Fruit fly (Drosophila melanogaster) whole organism, embryonic: ENCODE data around the gene Rrp1.

Experiments used
- Aef1 ChIP-seq: fragments of 200-800 bp; sonication (Bioruptor generic); IDR thresholded peaks from 3 replicates; pipeline ENCODE4 v1.3.6; 2022; ENCODE audit warnings: missing biosample characterization, missing genetic modification characterization
- Bteb2 ChIP-seq: fragments of 200-800 bp; sonication (Bioruptor generic); optimal IDR thresholded peaks from 2 replicates; lab custom pipeline; 2016; ENCODE audit warnings: missing biosample characterization, missing genetic modification characterization
- CG12219 ChIP-seq: fragments of 200-800 bp; sonication (Bioruptor generic); optimal IDR thresholded peaks from 3 replicates; lab custom pipeline; 2018; ENCODE audit warnings: missing biosample characterization, mild to moderate bottlenecking, missing genetic modification characterization
- CG12236 ChIP-seq: fragments of 200-800 bp; sonication (Bioruptor generic); optimal IDR thresholded peaks from 2 replicates; lab custom pipeline; 2016; ENCODE audit warnings: missing biosample characterization, missing genetic modification characterization
- CG12391 ChIP-seq: fragments of 200-800 bp; sonication (Bioruptor generic); optimal IDR thresholded peaks from 3 replicates; lab custom pipeline; 2018; ENCODE audit warnings: missing biosample characterization, mild to moderate bottlenecking, missing genetic modification characterization, moderate library complexity
- CG13123 ChIP-seq: fragments of 200-800 bp; sonication (Bioruptor generic); optimal IDR thresholded peaks from 2 replicates; lab custom pipeline; 2016; ENCODE audit warnings: missing biosample characterization, missing genetic modification characterization
- CG15601 ChIP-seq: fragments of 200-800 bp; sonication (Bioruptor generic); optimal IDR thresholded peaks from 3 replicates; lab custom pipeline; 2019; ENCODE audit warnings: missing biosample characterization, mild to moderate bottlenecking, missing genetic modification characterization, moderate library complexity
- CG17186 ChIP-seq: fragments of 200-800 bp; sonication (Bioruptor generic); optimal IDR thresholded peaks from 3 replicates; lab custom pipeline; 2017; ENCODE audit warnings: missing biosample characterization, missing genetic modification reagents, missing genetic modification characterization
- CG18764 ChIP-seq: fragments of 200-800 bp; sonication (Bioruptor generic); optimal IDR thresholded peaks from 3 replicates; lab custom pipeline; 2016; ENCODE audit warnings: missing biosample characterization, missing genetic modification characterization
- CG2129 ChIP-seq: fragments of 200-800 bp; sonication (Bioruptor generic); IDR thresholded peaks from 2 replicates; pipeline ENCODE4 v1.3.6; 2022; ENCODE audit warnings: missing biosample characterization, missing genetic modification characterization; ENCODE audit not compliant: partially characterized antibody
- CG32532 ChIP-seq: fragments of 200-800 bp; sonication (Bioruptor generic); IDR thresholded peaks from 2 replicates; pipeline ENCODE4 v1.3.6; 2022; ENCODE audit warnings: missing biosample characterization, missing genetic modification characterization
- CG4404 ChIP-seq: fragments of 200-800 bp; sonication (Bioruptor generic); IDR thresholded peaks from 2 replicates; pipeline ENCODE4 v1.3.6; 2022; ENCODE audit warnings: missing biosample characterization, missing genetic modification characterization
- CG5953 ChIP-seq: fragments of 200-800 bp; sonication (Bioruptor generic); IDR thresholded peaks from 2 replicates; pipeline ENCODE4 v1.3.6; 2022; ENCODE audit warnings: missing biosample characterization, missing genetic modification characterization
- CG6175 ChIP-seq: fragments of 200-800 bp; sonication (Bioruptor generic); IDR thresholded peaks from 3 replicates; pipeline ENCODE4 v1.3.6; 2022; ENCODE audit warnings: missing biosample characterization, missing genetic modification characterization
- CG6689 ChIP-seq: fragments of 200-800 bp; sonication (Bioruptor generic); IDR thresholded peaks from 2 replicates; pipeline ENCODE4 v1.3.6; 2022; ENCODE audit warnings: missing biosample characterization, missing genetic modification characterization
- CG9727 ChIP-seq: fragments of 200-800 bp; sonication (Bioruptor generic); optimal IDR thresholded peaks from 3 replicates; lab custom pipeline; 2017; ENCODE audit warnings: missing biosample characterization, mild to moderate bottlenecking, missing genetic modification characterization
- CHES-1-like ChIP-seq: fragments of 200-800 bp; sonication (Bioruptor generic); optimal IDR thresholded peaks from 2 replicates; lab custom pipeline; 2016; ENCODE audit warnings: missing biosample characterization, missing genetic modification characterization
- CTCF ChIP-seq: fragments of 200-800 bp; sonication (Bioruptor generic); optimal IDR thresholded peaks from 2 replicates; lab custom pipeline; 2017; ENCODE audit warnings: missing biosample characterization, mild to moderate bottlenecking, missing genetic modification characterization, moderate library complexity
- Doc2 ChIP-seq: fragments of 200-800 bp; sonication (Bioruptor generic); IDR thresholded peaks from 2 replicates; pipeline ENCODE4 v1.3.6; 2022; ENCODE audit warnings: missing biosample characterization, missing genetic modification characterization
- GATAe ChIP-seq: fragments of 200-800 bp; sonication (Bioruptor generic); conservative IDR thresholded peaks from 2 replicates; pipeline ENCODE4 v1.3.6; 2022; ENCODE audit warnings: missing biosample characterization, missing genetic modification characterization
- HHEX ChIP-seq: fragments of 200-800 bp; sonication (Bioruptor generic); optimal IDR thresholded peaks from 3 replicates; lab custom pipeline; 2017; ENCODE audit warnings: missing biosample characterization, mild to moderate bottlenecking, missing genetic modification characterization, missing genetic modification reagents
- Hey ChIP-seq: fragments of 200-800 bp; sonication (Bioruptor generic); optimal IDR thresholded peaks from 3 replicates; lab custom pipeline; 2018; ENCODE audit warnings: missing biosample characterization, mild to moderate bottlenecking, missing genetic modification characterization
- Hr3 ChIP-seq: fragments of 200-800 bp; sonication (Bioruptor generic); optimal IDR thresholded peaks from 3 replicates; lab custom pipeline; 2016; ENCODE audit warnings: missing biosample characterization, missing genetic modification characterization
- Jarid2 ChIP-seq: fragments of 200-800 bp; sonication (Bioruptor generic); optimal IDR thresholded peaks from 3 replicates; lab custom pipeline; 2017; ENCODE audit warnings: mild to moderate bottlenecking, missing biosample characterization, missing genetic modification reagents, missing genetic modification characterization
- Lim3 ChIP-seq: fragments of 200-800 bp; sonication (Bioruptor generic); IDR thresholded peaks from 2 replicates; pipeline ENCODE4 v1.3.6; 2022; ENCODE audit warnings: missing biosample characterization, missing genetic modification characterization
- NC2α ChIP-seq: fragments of 200-800 bp; sonication (Bioruptor generic); optimal IDR thresholded peaks from 2 replicates; lab custom pipeline; 2016; ENCODE audit warnings: missing biosample characterization, missing genetic modification characterization
- Nf-YA ChIP-seq: fragments of 200-800 bp; sonication (Bioruptor generic); IDR thresholded peaks from 2 replicates; pipeline ENCODE4 v1.3.6; 2022; ENCODE audit warnings: missing biosample characterization, missing genetic modification characterization
- Sin3A ChIP-seq: fragments of >200 bp; optimal IDR thresholded peaks from 2 replicates; lab custom pipeline; 2018
- Trl ChIP-seq, 3 experiments: fragments of >200 bp in 2 of 3; fragments of 200-800 bp in 1 of 3; sonication (Bioruptor generic) in 1 of 3; optimal IDR thresholded peaks; 2 replicates in 1 of 3; 3 replicates in 2 of 3; lab custom pipeline; 2016 to 2017; ENCODE audit warnings: missing biosample characterization in 1 of 3, missing genetic modification characterization in 1 of 3
- Usf ChIP-seq: fragments of 200-800 bp; sonication (Bioruptor generic); optimal IDR thresholded peaks from 2 replicates; lab custom pipeline; 2017; ENCODE audit warnings: missing genotype, missing biosample characterization, missing genetic modification characterization
- bowl ChIP-seq: fragments of 200-800 bp; sonication (Bioruptor generic); IDR thresholded peaks from 2 replicates; pipeline ENCODE4 v1.3.6; 2022; ENCODE audit warnings: missing biosample characterization, missing genetic modification characterization
- danr ChIP-seq: fragments of 200-800 bp; sonication (Bioruptor generic); IDR thresholded peaks from 2 replicates; pipeline ENCODE4 v1.3.6; 2022; ENCODE audit warnings: missing biosample characterization, missing genetic modification characterization
- ems ChIP-seq: fragments of 200-800 bp; sonication (Bioruptor generic); optimal IDR thresholded peaks from 3 replicates; lab custom pipeline; 2016; ENCODE audit warnings: missing biosample characterization, missing genetic modification characterization
- fd96Cb ChIP-seq: fragments of 200-800 bp; sonication (Bioruptor generic); optimal IDR thresholded peaks from 2 replicates; lab custom pipeline; 2018; ENCODE audit warnings: missing biosample characterization, mild to moderate bottlenecking, missing genetic modification characterization, moderate library complexity
- gce ChIP-seq: fragments of 200-800 bp; sonication (Bioruptor generic); IDR thresholded peaks from 3 replicates; pipeline ENCODE4 v1.3.6; 2022; ENCODE audit warnings: missing biosample characterization, missing genetic modification characterization
- hbn ChIP-seq: fragments of 200-800 bp; sonication (Bioruptor generic); IDR thresholded peaks from 2 replicates; pipeline ENCODE4 v1.3.6; 2022; ENCODE audit warnings: missing biosample characterization, missing genetic modification characterization; ENCODE audit not compliant: partially characterized antibody
- hkb ChIP-seq, 2 experiments: fragments of 200-800 bp in 1 of 2; fragments of >200 bp in 1 of 2; sonication (Bioruptor generic) in 1 of 2; IDR thresholded peaks in 1 of 2; optimal IDR thresholded peaks in 1 of 2; 2 replicates each; pipeline versions ENCODE4 v1.3.6 to Lab custom; 2017 to 2022; ENCODE audit warnings: missing biosample characterization in 1 of 2, missing genetic modification characterization in 1 of 2
- kah ChIP-seq: fragments of 200-800 bp; sonication (Bioruptor generic); optimal IDR thresholded peaks from 2 replicates; lab custom pipeline; 2018; ENCODE audit warnings: missing biosample characterization, mild to moderate bottlenecking, missing genetic modification characterization
- klu ChIP-seq: fragments of 200-800 bp; sonication (Bioruptor generic); IDR thresholded peaks from 2 replicates; pipeline ENCODE4 v1.3.6; 2022; ENCODE audit warnings: missing biosample characterization, missing genetic modification characterization
- pzg ChIP-seq: fragments of 200-800 bp; sonication (Bioruptor generic); optimal IDR thresholded peaks from 3 replicates; lab custom pipeline; 2018; ENCODE audit warnings: missing biosample characterization, mild to moderate bottlenecking, missing genetic modification characterization, moderate library complexity
- rib ChIP-seq: fragments of 200-800 bp; sonication (Bioruptor generic); IDR thresholded peaks from 2 replicates; pipeline ENCODE4 v1.3.6; 2022; ENCODE audit warnings: missing biosample characterization, missing genetic modification characterization
- sens ChIP-seq: fragments of 200-800 bp; sonication (Bioruptor generic); peaks from one replicate; lab custom pipeline; 2016; ENCODE audit warnings: missing biosample characterization, missing genetic modification characterization
- sim ChIP-seq: fragments of 200-800 bp; sonication (Bioruptor generic); IDR thresholded peaks from 2 replicates; pipeline ENCODE4 v1.3.6; 2022; ENCODE audit warnings: missing biosample characterization, missing genetic modification characterization
- so ChIP-seq: fragments of 200-800 bp; sonication (Bioruptor generic); IDR thresholded peaks from 3 replicates; pipeline ENCODE4 v1.3.6; 2022; ENCODE audit warnings: missing biosample characterization, missing genetic modification characterization
- sqz ChIP-seq: fragments of 200-800 bp; sonication (Bioruptor generic); optimal IDR thresholded peaks from 3 replicates; lab custom pipeline; 2018; ENCODE audit warnings: missing biosample characterization, mild to moderate bottlenecking, missing genetic modification characterization
- tin ChIP-seq: fragments of 200-800 bp; sonication (Bioruptor generic); optimal IDR thresholded peaks from 3 replicates; lab custom pipeline; 2016; ENCODE audit warnings: missing biosample characterization, missing genetic modification characterization
- twi ChIP-seq: fragments of 200-800 bp; optimal IDR thresholded peaks from 2 replicates; lab custom pipeline; 2019; ENCODE audit warnings: missing biosample characterization, mild to moderate bottlenecking, missing genetic modification characterization, moderate library complexity
- wor ChIP-seq: fragments of 200-800 bp; sonication (Bioruptor generic); IDR thresholded peaks from 2 replicates; pipeline ENCODE4 v1.3.6; 2022; ENCODE audit warnings: missing biosample characterization, missing genetic modification characterization
- zf30C ChIP-seq: fragments of 200-800 bp; sonication (Bioruptor generic); optimal IDR thresholded peaks from 3 replicates; lab custom pipeline; 2018; ENCODE audit warnings: missing biosample characterization, mild to moderate bottlenecking, missing genetic modification characterization
- zfh2 ChIP-seq: fragments of 200-800 bp; sonication (Bioruptor generic); optimal IDR thresholded peaks from 2 replicates; lab custom pipeline; 2016; ENCODE audit warnings: missing biosample characterization, missing genetic modification characterization

Rrp1 gene

DNA sequence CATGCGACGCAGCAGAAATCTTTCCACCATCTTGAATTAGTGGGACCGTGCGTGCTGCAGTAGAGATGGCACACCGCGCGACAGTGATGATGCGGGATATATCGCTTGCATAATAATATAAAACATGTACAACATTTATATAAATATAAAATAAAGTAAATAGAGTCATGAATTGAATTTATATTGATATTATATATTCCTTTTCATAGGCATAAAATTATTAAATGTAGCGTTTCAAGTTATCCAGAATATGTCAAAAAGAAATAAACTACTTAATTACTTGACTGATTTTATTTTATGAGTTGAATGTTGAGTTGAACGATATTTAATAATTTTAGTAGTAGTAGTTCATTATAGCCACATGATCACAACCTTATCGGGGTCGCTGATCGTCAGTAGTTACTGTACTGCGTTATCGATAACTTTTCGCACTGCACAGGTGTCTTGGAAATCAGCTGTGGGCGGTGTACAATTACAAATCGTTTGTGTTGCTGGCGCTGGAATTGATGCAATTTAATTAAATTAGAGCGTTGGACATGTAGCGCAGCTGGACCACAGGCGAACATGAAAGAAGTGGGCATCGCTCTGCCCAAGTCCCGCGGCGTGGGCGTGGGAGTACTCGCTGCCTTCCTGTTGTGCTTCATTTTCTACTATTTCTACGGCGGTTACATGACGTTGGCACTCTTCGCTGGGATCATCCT is 15.5 kb upstream of the Rrp1 start, which contains the start of the genes Chd1 and Bem46 (continued):
- TF ChIP-seq Aef1 (GFP tag; lab: Robert Waterston, UW) = peak; percentile 90
- TF ChIP-seq Nf-YA (GFP tag; lab: Robert Waterston, UW) = peak; percentile 55; the same call in 1 of the 2 replicates
- no peak for TF ChIP-seq NC2α (GFP tag; lab: Kevin White, UChicago)
- 0 out of 2 replicates have a peak, but pooled peaks have one; percentile 60 for TF ChIP-seq Doc2 (GFP tag; lab: Robert Waterston, UW)
- peak; percentile 84 for TF ChIP-seq fd96Cb
- peak; percentile 84 for TF ChIP-seq Usf (GFP tag; lab: Kevin White, UChicago)
- no peak for TF ChIP-seq sim
- no peak for TF ChIP-seq Jarid2 (GFP tag; lab: Kevin White, UChicago)
- peak; percentile 39 for TF ChIP-seq pzg (GFP tag; lab: Kevin White, UChicago)
- peak; percentile 75 for TF ChIP-seq CG18764 (GFP tag; lab: Kevin White, UChicago)
- TF ChIP-seq Lim3 = no peak
- TF ChIP-seq CG13123 (GFP tag; lab: Kevin White, UChicago) = peak; percentile 78
- peak; percentile 69 for TF ChIP-seq ems (GFP tag; lab: Kevin White, UChicago)
- TF ChIP-seq hbn (GFP tag; lab: Robert Waterston, UW) = no peak
- TF ChIP-seq zf30C = no peak
- TF ChIP-seq Hey (tag; lab: Kevin White, UChicago) = no peak
- peak; percentile 71 for TF ChIP-seq wor (GFP tag; lab: Robert Waterston, UW)
- TF ChIP-seq kah (GFP tag; lab: Kevin White, UChicago) = peak; percentile 96
- peak; percentile 74; the same call in 1 of the 2 replicates for TF ChIP-seq danr
- TF ChIP-seq klu (GFP tag; lab: Robert Waterston, UW) = peak; percentile 87
- TF ChIP-seq sqz (GFP tag; lab: Kevin White, UChicago) = no peak
- TF ChIP-seq CG5953 = peak; percentile 7; the same call in 1 of the 2 replicates
- TF ChIP-seq CHES-1-like = peak; percentile 6
- TF ChIP-seq CG6175 (GFP tag; lab: Robert Waterston, UW) = peak; percentile 73; the same call in 1 of the 3 replicates
- TF ChIP-seq Bteb2 = peak; percentile 33
- TF ChIP-seq CTCF (GFP tag; lab: Kevin White, UChicago) = no peak
- no peak for TF ChIP-seq CG12236 (GFP tag; lab: Kevin White, UChicago)
- TF ChIP-seq so = peak; percentile 78
- no peak; the same call in 1 of the 2 replicates for TF ChIP-seq GATAe (GFP tag; lab: Robert Waterston, UW)
- TF ChIP-seq CG2129 (GFP tag; lab: Robert Waterston, UW) = no peak
- TF ChIP-seq CG12219 (GFP tag; lab: Kevin White, UChicago) = no peak
- peak; percentile 78 for TF ChIP-seq rib (GFP tag; lab: Robert Waterston, UW)
- peak; percentile 89 for TF ChIP-seq CG32532 (GFP tag; lab: Robert Waterston, UW)
- peak; percentile 92 for TF ChIP-seq Hr3 (GFP tag; lab: Kevin White, UChicago)
- TF ChIP-seq CG9727 (GFP tag; lab: Kevin White, UChicago) = peak; percentile 90
- TF ChIP-seq Trl (optimal IDR thresholded peaks at IDR 0.05; lab: Kevin White, UChicago) = no peak
- peak; percentile 58 for TF ChIP-seq Trl (GFP tag; optimal IDR thresholded peaks at IDR 0.05; lab: Kevin White, UChicago)
- peak; percentile 94 for TF ChIP-seq sens (GFP tag; lab: Kevin White, UChicago)
- peak; percentile 59 for TF ChIP-seq Sin3A
- TF ChIP-seq CG4404 (GFP tag; lab: Robert Waterston, UW) = peak; percentile 79
- TF ChIP-seq gce = 0 out of 3 replicates have a peak, but pooled peaks have one; percentile 8
- TF ChIP-seq twi (tag; lab: Kevin White, UChicago) = peak; percentile 81
- TF ChIP-seq CG17186 (GFP tag; lab: Kevin White, UChicago) = peak; percentile 46
- no peak for TF ChIP-seq hkb (optimal IDR thresholded peaks at IDR 0.05; lab: Kevin White, UChicago)
- peak; percentile 72 for TF ChIP-seq hkb (GFP tag; IDR thresholded peaks at IDR 0.05; lab: Robert Waterston, UW)
- peak; percentile 84 for TF ChIP-seq CG6689 (GFP tag; lab: Robert Waterston, UW)
- TF ChIP-seq tin (GFP tag; lab: Kevin White, UChicago) = peak; percentile 87
- TF ChIP-seq zfh2 (GFP tag; lab: Kevin White, UChicago) = peak; percentile 84
- TF ChIP-seq CG12391 = peak; percentile 91
- no peak for TF ChIP-seq bowl (GFP tag; lab: Robert Waterston, UW)
- peak; percentile 79 for TF ChIP-seq HHEX (GFP tag; lab: Kevin White, UChicago)
- TF ChIP-seq CG15601 (tag; lab: Kevin White, UChicago) = no peak
